Worm (Caenorhabditis elegans): Measurements from ENCODE around the gene F35H10.3.

- TF ChIP-seq hnd-1 (tag; optimal IDR thresholded peaks at IDR 0.05), result no peak
- no peak for TF ChIP-seq ama-1 (optimal IDR thresholded peaks at IDR 0.05)
- TF ChIP-seq hmg-4 (GFP tag; optimal IDR thresholded peaks at IDR 0.05), result no peak
- no peak for TF ChIP-seq ceh-13 (GFP tag; optimal IDR thresholded peaks at IDR 0.05)
- no peak for TF ChIP-seq ets-7 (tag; optimal IDR thresholded peaks at IDR 0.05)
- no peak for TF ChIP-seq tbx-11 (GFP tag; IDR thresholded peaks at IDR 0.05)
- no peak for TF ChIP-seq F13C5.2 (tag; optimal IDR thresholded peaks at IDR 0.05)
- no peak for TF ChIP-seq flt-1 (GFP tag; IDR thresholded peaks at IDR 0.05)
- no peak for TF ChIP-seq scrt-1 (GFP tag; IDR thresholded peaks at IDR 0.05)
- no peak for TF ChIP-seq sea-1 (GFP tag; conservative IDR thresholded peaks at IDR 0.05)
- no peak for TF ChIP-seq ceh-36 (tag; optimal IDR thresholded peaks at IDR 0.05)
These were observed 8.0 kb downstream of the F35H10.3 start, which contains the start of gene his-31 for ce11 chrIV:8333954-8333987.
